Fruit fly (Drosophila melanogaster): Measurements from ENCODE around the gene CG43401.

DNA sequence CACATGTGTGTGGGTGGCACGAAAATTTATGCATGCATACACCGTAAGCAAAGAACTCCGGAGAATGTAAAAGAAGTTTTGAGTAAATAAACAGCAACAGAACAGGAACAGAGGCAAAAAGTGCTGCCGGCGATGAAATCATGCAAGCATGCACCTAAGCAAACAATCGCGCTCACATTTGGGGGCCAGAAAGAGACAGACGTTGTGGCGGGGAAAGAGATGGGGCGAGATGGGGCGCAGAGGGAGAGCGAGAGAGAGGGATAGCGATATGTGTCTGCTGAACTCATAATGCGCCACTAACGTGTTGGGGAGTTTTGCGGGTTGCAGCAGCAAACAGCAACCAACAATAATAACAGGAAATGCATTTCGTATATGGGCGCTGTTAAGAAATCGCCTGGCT is 28.8 kb upstream of the CG43401 start:
- TF ChIP-seq tai (GFP tag; optimal IDR thresholded peaks at IDR 0.05) = no peak
- no peak for TF ChIP-seq rgr (GFP tag; optimal IDR thresholded peaks at IDR 0.05)
- TF ChIP-seq Dif (GFP tag; optimal IDR thresholded peaks at IDR 0.05; ENCODE audit: partially characterized antibody) = no peak
- TF ChIP-seq Myc (optimal IDR thresholded peaks at IDR 0.05) = no peak
- no peak for TF ChIP-seq dmrt93B (GFP tag; optimal IDR thresholded peaks at IDR 0.05)
- no peak for TF ChIP-seq woc (GFP tag; optimal IDR thresholded peaks at IDR 0.05)
- TF ChIP-seq usp (GFP tag; optimal IDR thresholded peaks at IDR 0.05) = no peak
- TF ChIP-seq fru (GFP tag; optimal IDR thresholded peaks at IDR 0.05) = no peak
- no peak for TF ChIP-seq h (GFP tag; optimal IDR thresholded peaks at IDR 0.05)
- no peak for TF ChIP-seq CG32264 (GFP tag; optimal IDR thresholded peaks at IDR 0.05)
- no peak for TF ChIP-seq pan (optimal IDR thresholded peaks at IDR 0.05)
- no peak for TF ChIP-seq N (GFP tag; optimal IDR thresholded peaks at IDR 0.05)
- TF ChIP-seq HLH106 (tag; optimal IDR thresholded peaks at IDR 0.05) = no peak

All from whole organism, wandering third instar larva.